Worm (Caenorhabditis elegans) whole organism, late embryonic: ENCODE results near the gene Y47D7A.3.

Experiments
- ama-1 ChIP-seq: fragments of 150-350 bp; optimal IDR thresholded peaks from 2 replicates; lab custom pipeline; 2014
- fkh-10 ChIP-seq: fragments of 150-350 bp; optimal IDR thresholded peaks from 2 replicates; lab custom pipeline; 2014; ENCODE audit warnings: missing biosample characterization, missing genetic modification reagents, missing genetic modification characterization
- hlh-13 ChIP-seq: fragments of 200-800 bp; sonication (Bioruptor generic); optimal IDR thresholded peaks from 2 replicates; lab custom pipeline; 2018; ENCODE audit warnings: mild to moderate bottlenecking, missing genetic modification characterization, missing compliant biosample characterization
- pqm-1 ChIP-seq: sonication (generic microtip); optimal IDR thresholded peaks from 2 replicates; lab custom pipeline; 2016; ENCODE audit warnings: missing genetic modification characterization, missing compliant biosample characterization
- pros-1 ChIP-seq: fragments of 150-350 bp; optimal IDR thresholded peaks from 2 replicates; lab custom pipeline; 2014; ENCODE audit warnings: missing biosample characterization, missing genetic modification reagents, missing genetic modification characterization
- sdc-2 ChIP-seq: sonication (generic microtip); optimal IDR thresholded peaks from 2 replicates; lab custom pipeline; 2016; ENCODE audit warnings: missing genotype, missing genetic modification characterization, missing compliant biosample characterization
- sox-4 ChIP-seq: sonication (generic microtip); optimal IDR thresholded peaks from 2 replicates; lab custom pipeline; 2017; ENCODE audit warnings: mild to moderate bottlenecking, missing genetic modification characterization, inconsistent platforms, missing compliant biosample characterization
- tbx-2 ChIP-seq: sonication (generic microtip); optimal IDR thresholded peaks from 2 replicates; lab custom pipeline; 2016; ENCODE audit warnings: missing genetic modification characterization, missing compliant biosample characterization
- unc-42 ChIP-seq: sonication (generic microtip); optimal IDR thresholded peaks from 2 replicates; lab custom pipeline; 2016; ENCODE audit warnings: missing genotype, missing genetic modification characterization, missing compliant biosample characterization
- unc-86 ChIP-seq: sonication (generic microtip); optimal IDR thresholded peaks from 2 replicates; lab custom pipeline; 2016; ENCODE audit warnings: missing genetic modification characterization, missing compliant biosample characterization

DNA sequence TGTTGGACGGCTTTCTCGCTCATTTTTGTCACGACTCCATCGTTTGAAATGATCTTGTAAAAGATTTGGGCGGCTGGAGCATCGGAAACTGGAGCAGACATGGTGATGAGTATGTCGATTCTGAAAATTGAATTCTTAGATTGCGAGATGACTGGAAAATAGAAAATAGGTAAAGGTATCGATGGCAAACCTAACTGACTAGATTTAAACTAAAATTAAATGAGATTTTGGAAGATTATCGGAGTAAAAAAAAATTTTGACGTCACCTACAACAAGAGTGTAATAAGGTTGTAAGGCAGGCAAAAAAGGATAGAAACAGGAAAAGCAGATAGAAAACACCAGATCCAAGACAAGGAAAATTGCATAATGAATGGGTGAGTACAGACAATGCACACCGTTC lies 10.7 kb downstream of the Y47D7A.3 start, which contains the start of gene skr-14:
- no peak for TF ChIP-seq hlh-13 (GFP tag; lab: Kevin White, UChicago)
- no peak for TF ChIP-seq sdc-2 (tag; lab: Kevin White, UChicago)
- TF ChIP-seq pqm-1 (tag; lab: Kevin White, UChicago) = no peak
- TF ChIP-seq ama-1 = no peak
- no peak for TF ChIP-seq fkh-10
- TF ChIP-seq tbx-2 = no peak
- TF ChIP-seq unc-42 = no peak
- TF ChIP-seq unc-86 (tag; lab: Kevin White, UChicago) = no peak
- no peak for TF ChIP-seq sox-4 (tag; lab: Kevin White, UChicago)
- no peak for TF ChIP-seq pros-1
